Fruit fly (Drosophila melanogaster) whole organism, embryonic: ENCODE measurements around the gene Pax.

Experiments used
- CG15269 ChIP-seq: fragments of 200-800 bp; sonication (Bioruptor generic); optimal IDR thresholded peaks from 2 replicates; lab custom pipeline; 2018; ENCODE audit warnings: missing biosample characterization, mild to moderate bottlenecking, missing genetic modification characterization, moderate library complexity
- CG1647 ChIP-seq: fragments of 200-800 bp; sonication (Bioruptor generic); optimal IDR thresholded peaks from 3 replicates; lab custom pipeline; 2016; ENCODE audit warnings: missing biosample characterization, missing genetic modification characterization
- CG17612 ChIP-seq: fragments of 200-800 bp; sonication (Bioruptor generic); IDR thresholded peaks from 2 replicates; pipeline ENCODE4 v1.3.6; 2022; ENCODE audit warnings: missing biosample characterization, missing genetic modification characterization
- H2.0 ChIP-seq: fragments of 200-800 bp; sonication (Bioruptor generic); IDR thresholded peaks from 2 replicates; pipeline ENCODE4 v1.3.6; 2022; ENCODE audit warnings: missing biosample characterization, missing genetic modification characterization
- chn ChIP-seq: fragments of 200-800 bp; sonication (Bioruptor generic); optimal IDR thresholded peaks from 2 replicates; lab custom pipeline; 2016; ENCODE audit warnings: missing biosample characterization, missing genetic modification characterization
- salm ChIP-seq: fragments of 200-800 bp; sonication (Bioruptor generic); optimal IDR thresholded peaks from 2 replicates; lab custom pipeline; 2018; ENCODE audit warnings: missing biosample characterization, mild to moderate bottlenecking, missing genetic modification characterization

DNA sequence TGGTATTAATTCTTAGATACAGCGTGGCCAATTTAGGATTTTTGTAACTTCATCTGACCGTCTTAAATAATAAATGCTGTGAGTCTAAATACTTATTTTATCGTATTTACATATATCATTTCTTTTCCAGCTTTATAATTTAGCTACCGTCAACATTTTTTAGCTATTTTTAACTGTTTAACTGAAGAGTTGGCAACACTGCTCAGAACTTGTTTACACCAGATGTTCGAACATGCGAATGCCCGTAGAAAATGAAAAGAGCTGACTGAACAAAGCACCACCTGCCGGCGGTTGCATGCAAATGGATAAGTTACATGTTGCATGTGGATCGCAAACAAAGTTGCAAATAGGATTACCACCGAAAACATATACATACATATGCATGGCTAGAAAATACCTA is 62.9 kb downstream of the Pax start:
- no peak for TF ChIP-seq CG15269 (tag; lab: Kevin White, UChicago)
- TF ChIP-seq chn (GFP tag; lab: Kevin White, UChicago), result no peak
- no peak for TF ChIP-seq CG17612 (GFP tag; lab: Robert Waterston, UW)
- TF ChIP-seq salm (tag; lab: Kevin White, UChicago), result no peak
- no peak for TF ChIP-seq H2.0
- no peak for TF ChIP-seq CG1647
